Worm (Caenorhabditis elegans) whole organism, L1 larva: Measurements from ENCODE around the gene fig-1.
A peak's percentile ranks its signal among the peaks of the same experiment; 100 is the strongest.

Source experiments
- C16A3.4 ChIP-seq: fragments of 150-350 bp; optimal IDR thresholded peaks from 2 replicates; lab custom pipeline; 2014; ENCODE audit warnings: missing biosample characterization, missing genetic modification characterization
- Y116A8C.19 ChIP-seq: sonication (generic microtip); optimal IDR thresholded peaks from 2 replicates; lab custom pipeline; 2016; ENCODE audit warnings: missing compliant biosample characterization, missing genetic modification characterization, borderline replicate concordance
- alr-1 ChIP-seq: fragments of 200-800 bp; sonication (Bioruptor generic); optimal IDR thresholded peaks from 2 replicates; lab custom pipeline; 2018; ENCODE audit warnings: borderline replicate concordance, mild to moderate bottlenecking, missing genetic modification characterization, missing compliant biosample characterization
- aly-2 ChIP-seq: fragments of 150-350 bp; optimal IDR thresholded peaks from 2 replicates; lab custom pipeline; 2014; ENCODE audit warnings: missing biosample characterization, missing genetic modification characterization
- blmp-1 ChIP-seq: fragments of 150-350 bp; optimal IDR thresholded peaks from 2 replicates; lab custom pipeline; 2014; ENCODE audit warnings: missing biosample characterization, missing genetic modification characterization
- ceh-82 ChIP-seq, 3 experiments: fragments of 150-350 bp in 1 of 3; sonication (generic microtip) in 2 of 3; optimal IDR thresholded peaks; 2 replicates each; lab custom pipeline; 2014 to 2017; ENCODE audit warnings: missing biosample characterization in 3 of 3, missing genetic modification characterization in 3 of 3
- ces-1 ChIP-seq: fragments of 150-350 bp; optimal IDR thresholded peaks from 2 replicates; lab custom pipeline; 2014; ENCODE audit warnings: missing biosample characterization, missing genetic modification reagents, missing genetic modification characterization
- dsc-1 ChIP-seq: sonication (generic microtip); optimal IDR thresholded peaks from 2 replicates; lab custom pipeline; 2016; ENCODE audit warnings: mild to moderate bottlenecking, missing genetic modification characterization, missing compliant biosample characterization
- efl-1 ChIP-seq, 4 experiments: fragments of 150-350 bp; optimal IDR thresholded peaks in 3 of 4; peaks in 1 of 4; 1 replicate in 1 of 4; 2 replicates in 3 of 4; lab custom pipeline; 2014; ENCODE audit warnings: missing biosample characterization in 2 of 4, missing genetic modification characterization in 2 of 4, missing genetic modification reagents in 2 of 4
- efl-3 ChIP-seq: fragments of 200-800 bp; sonication (Bioruptor generic); optimal IDR thresholded peaks from 2 replicates; lab custom pipeline; 2018; ENCODE audit warnings: mild to moderate bottlenecking, missing genetic modification characterization, missing compliant biosample characterization
- egl-27 ChIP-seq, 2 experiments: fragments of 150-350 bp in 1 of 2; sonication (generic microtip); optimal IDR thresholded peaks; 3 replicates each; lab custom pipeline; 2017 to 2018; ENCODE audit warnings: missing biosample characterization in 2 of 2, missing genetic modification characterization in 2 of 2, missing genetic modification reagents in 2 of 2
- elt-2 ChIP-seq: sonication (generic microtip); optimal IDR thresholded peaks from 2 replicates; lab custom pipeline; 2016; ENCODE audit warnings: missing genetic modification characterization, mild to moderate bottlenecking, inconsistent platforms, missing compliant biosample characterization, missing genetic modification reagents
- elt-3 ChIP-seq, 6 experiments: fragments of 150-350 bp in 1 of 6; sonication (generic microtip); optimal IDR thresholded peaks; 2 replicates each; lab custom pipeline; 2017 to 2018; ENCODE audit warnings: missing biosample characterization in 6 of 6, missing genetic modification characterization in 6 of 6, inconsistent platforms in 1 of 6
- ets-5 ChIP-seq: fragments of 200-800 bp; sonication (Bioruptor generic); IDR thresholded peaks from 2 replicates; pipeline ENCODE4 v1.3.6; 2022; ENCODE audit warnings: missing genetic modification characterization, missing compliant biosample characterization
- fkh-8 ChIP-seq: sonication (generic microtip); optimal IDR thresholded peaks from 2 replicates; lab custom pipeline; 2016; ENCODE audit warnings: mild to moderate bottlenecking, missing genetic modification characterization, missing compliant biosample characterization
- hlh-17 ChIP-seq: fragments of 200-800 bp; sonication (Bioruptor generic); optimal IDR thresholded peaks from 2 replicates; lab custom pipeline; 2018; ENCODE audit warnings: missing genetic modification characterization, mild to moderate bottlenecking, missing compliant biosample characterization, moderate library complexity, borderline replicate concordance
- irx-1 ChIP-seq: sonication (generic microtip); optimal IDR thresholded peaks from 2 replicates; lab custom pipeline; 2016; ENCODE audit warnings: missing genetic modification characterization, missing compliant biosample characterization
- jun-1 ChIP-seq: fragments of 150-350 bp; optimal IDR thresholded peaks from 2 replicates; lab custom pipeline; 2014; ENCODE audit warnings: missing biosample characterization, missing genetic modification reagents, missing genetic modification characterization
- lin-14 ChIP-seq: fragments of 200-800 bp; sonication (Bioruptor generic); optimal IDR thresholded peaks from 2 replicates; lab custom pipeline; 2018; ENCODE audit warnings: mild to moderate bottlenecking, missing genetic modification characterization, moderate library complexity, missing compliant biosample characterization
- lin-15B ChIP-seq: fragments of 150-350 bp; sonication (generic microtip); optimal IDR thresholded peaks from 3 replicates; lab custom pipeline; 2014; ENCODE audit warnings: missing biosample characterization, missing genetic modification characterization
- lin-35 ChIP-seq, 2 experiments: fragments of 150-350 bp; optimal IDR thresholded peaks; 2 replicates each; lab custom pipeline; 2014; ENCODE audit warnings: missing biosample characterization in 2 of 2, missing genetic modification characterization in 2 of 2, missing genetic modification reagents in 2 of 2
- lir-3 ChIP-seq: sonication (generic microtip); optimal IDR thresholded peaks from 2 replicates; lab custom pipeline; 2016; ENCODE audit warnings: mild to moderate bottlenecking, missing genetic modification characterization, moderate library complexity, missing compliant biosample characterization; ENCODE audit not compliant: poor library complexity
- lsy-2 ChIP-seq, 2 experiments: fragments of 150-350 bp; optimal IDR thresholded peaks; 2 replicates each; lab custom pipeline; 2014; ENCODE audit warnings: missing biosample characterization in 2 of 2, missing genetic modification characterization in 2 of 2
- mab-9 ChIP-seq: fragments of 200-800 bp; sonication (Bioruptor generic); IDR thresholded peaks from 2 replicates; pipeline ENCODE4 v1.3.6; 2022; ENCODE audit warnings: missing genetic modification reagents, missing genetic modification characterization, missing compliant biosample characterization
- mdl-1 ChIP-seq, 2 experiments: fragments of 150-350 bp; optimal IDR thresholded peaks; 2 replicates each; lab custom pipeline; 2014 to 2017; ENCODE audit warnings: missing biosample characterization in 2 of 2, missing genetic modification characterization in 2 of 2, inconsistent platforms in 1 of 2
- mep-1 ChIP-seq: fragments of 150-350 bp; optimal IDR thresholded peaks from 2 replicates; lab custom pipeline; 2014; ENCODE audit warnings: missing biosample characterization, missing genetic modification characterization
- nhr-19 ChIP-seq: fragments of 200-800 bp; sonication (Bioruptor generic); conservative IDR thresholded peaks from 2 replicates; pipeline ENCODE4 v1.3.6; 2022; ENCODE audit warnings: missing genetic modification characterization, missing compliant biosample characterization
- nhr-28 ChIP-seq: fragments of 150-350 bp; optimal IDR thresholded peaks from 2 replicates; lab custom pipeline; 2014; ENCODE audit warnings: missing biosample characterization, missing genetic modification characterization
- nhr-47 ChIP-seq: sonication (generic microtip); optimal IDR thresholded peaks from 2 replicates; lab custom pipeline; 2016; ENCODE audit warnings: mild to moderate bottlenecking, missing genetic modification characterization, moderate library complexity, missing compliant biosample characterization
- nhr-71 ChIP-seq: sonication (generic microtip); optimal IDR thresholded peaks from 2 replicates; lab custom pipeline; 2016; ENCODE audit warnings: mild to moderate bottlenecking, missing genetic modification characterization, moderate library complexity, missing compliant biosample characterization
- nhr-76 ChIP-seq: sonication (generic microtip); optimal IDR thresholded peaks from 2 replicates; lab custom pipeline; 2017; ENCODE audit warnings: missing biosample characterization, missing genetic modification characterization
- nhr-77 ChIP-seq: fragments of 150-350 bp; optimal IDR thresholded peaks from 2 replicates; lab custom pipeline; 2014; ENCODE audit warnings: missing biosample characterization, missing genetic modification characterization
- nhr-84 ChIP-seq: sonication (generic microtip); optimal IDR thresholded peaks from 2 replicates; lab custom pipeline; 2017; ENCODE audit warnings: missing biosample characterization, missing genetic modification characterization
- nhr-85 ChIP-seq: sonication (generic microtip); peaks from one replicate; lab custom pipeline; 2016; ENCODE audit warnings: missing genetic modification characterization, inconsistent platforms, missing compliant biosample characterization
- nhr-90 ChIP-seq: sonication (generic microtip); optimal IDR thresholded peaks from 2 replicates; lab custom pipeline; 2016; ENCODE audit warnings: mild to moderate bottlenecking, missing genetic modification characterization, missing compliant biosample characterization; ENCODE audit not compliant: poor library complexity
- pax-3 ChIP-seq: fragments of 200-800 bp; sonication (Bioruptor generic); optimal IDR thresholded peaks from 2 replicates; lab custom pipeline; 2018; ENCODE audit warnings: mild to moderate bottlenecking, missing genetic modification characterization, moderate library complexity, missing compliant biosample characterization
- pqm-1 ChIP-seq: sonication (generic microtip); optimal IDR thresholded peaks from 3 replicates; lab custom pipeline; 2017; ENCODE audit warnings: missing biosample characterization, missing genetic modification characterization
- rnt-1 ChIP-seq: sonication (generic microtip); optimal IDR thresholded peaks from 2 replicates; lab custom pipeline; 2016; ENCODE audit warnings: mild to moderate bottlenecking, missing genetic modification characterization, moderate library complexity, missing compliant biosample characterization
- skn-1 ChIP-seq: fragments of 150-350 bp; optimal IDR thresholded peaks from 2 replicates; lab custom pipeline; 2014; ENCODE audit warnings: missing biosample characterization, missing genetic modification characterization
- snpc-4 ChIP-seq: fragments of 150-350 bp; optimal IDR thresholded peaks from 2 replicates; lab custom pipeline; 2014; ENCODE audit warnings: missing biosample characterization, missing genetic modification characterization
- snu-23 ChIP-seq: sonication (generic microtip); optimal IDR thresholded peaks from 2 replicates; lab custom pipeline; 2016; ENCODE audit warnings: missing genetic modification characterization, missing compliant biosample characterization
- swsn-7 ChIP-seq: sonication (generic microtip); optimal IDR thresholded peaks from 2 replicates; lab custom pipeline; 2016; ENCODE audit warnings: missing genetic modification characterization, missing compliant biosample characterization
- unc-30 ChIP-seq: sonication (generic microtip); optimal IDR thresholded peaks from 2 replicates; lab custom pipeline; 2017; ENCODE audit warnings: missing biosample characterization, missing genetic modification characterization
- unc-86 ChIP-seq: sonication (generic microtip); optimal IDR thresholded peaks from 2 replicates; lab custom pipeline; 2016; ENCODE audit warnings: missing genetic modification characterization, missing compliant biosample characterization
- zip-4 ChIP-seq: fragments of 200-800 bp; sonication (Bioruptor generic); optimal IDR thresholded peaks from 2 replicates; lab custom pipeline; 2018; ENCODE audit warnings: mild to moderate bottlenecking, missing genetic modification characterization, moderate library complexity, missing compliant biosample characterization
- ztf-4 ChIP-seq: fragments of 150-350 bp; optimal IDR thresholded peaks from 2 replicates; lab custom pipeline; 2014; ENCODE audit warnings: missing biosample characterization, missing genetic modification characterization

The fig-1 gene

ce11 chrV:10942161-10942560, 38.9 kb downstream of the fig-1 start, which contains the start of gene zip-9:
Gene zip-9, plus strand, starts transcription at chrV:10942461.
- no peak for TF ChIP-seq efl-3 (GFP tag; lab: Kevin White, UChicago)
- TF ChIP-seq efl-1 (optimal IDR thresholded peaks at IDR 0.05; lab: Kevin White, UChicago) = no peak
- TF ChIP-seq efl-1 (GFP tag; optimal IDR thresholded peaks at IDR 0.05 in 1 of 2; lab: Kevin White, UChicago) = peak in 1 of 2 experiments; percentile 20

- TF ChIP-seq irx-1 (tag; lab: Kevin White, UChicago) (no peak), lin-14 (GFP tag; lab: Kevin White, UChicago) (no peak), lir-3 (tag; lab: Kevin White, UChicago) (no peak), Y116A8C.19 (tag; lab: Kevin White, UChicago) (no peak), snpc-4 (tag; lab: Kevin White, UChicago) (no peak), pax-3 (tag; lab: Kevin White, UChicago) (no peak), unc-86 (tag; lab: Kevin White, UChicago) (no peak), nhr-28 (tag; lab: Kevin White, UChicago) (no peak), fkh-8 (no peak), jun-1 (tag; lab: Kevin White, UChicago) (no peak), nhr-90 (no peak), elt-2 (tag; lab: Kevin White, UChicago) (no peak), nhr-19 (no peak), blmp-1 (tag; lab: Kevin White, UChicago) (no peak), rnt-1 (tag; lab: Kevin White, UChicago) (no peak), ztf-4 (tag; lab: Kevin White, UChicago) (no peak), efl-3 (GFP tag; lab: Kevin White, UChicago) (no peak), ets-5 (GFP tag; lab: Robert Waterston, UW) (no peak)
Observed at ce11 chrV:10941150-10941549, 39.9 kb downstream of the fig-1 start, which contains the start of gene F17C11.26. Gene F17C11.26, plus strand, starts transcription at chrV:10941450.

- TF ChIP-seq mdl-1 (tag; optimal IDR thresholded peaks at IDR 0.05; lab: Kevin White, UChicago) (peak in 1 of 2 experiments; percentile 53), blmp-1 (tag; lab: Kevin White, UChicago) (peak; percentile 93), jun-1 (tag; lab: Kevin White, UChicago) (peak; percentile 62), hlh-17 (GFP tag; lab: Kevin White, UChicago) (no peak), nhr-47 (tag; lab: Kevin White, UChicago) (peak; percentile 57), lsy-2 (tag; optimal IDR thresholded peaks at IDR 0.05; lab: Kevin White, UChicago) (peak; percentile 53 to 70), swsn-7 (tag; lab: Kevin White, UChicago) (peak; percentile 41), nhr-77 (tag; lab: Kevin White, UChicago) (peak; percentile 79), mep-1 (tag; lab: Kevin White, UChicago) (peak; percentile 79), nhr-76 (tag; lab: Kevin White, UChicago) (no peak), lin-35 (GFP tag; optimal IDR thresholded peaks at IDR 0.05; lab: Kevin White, UChicago) (peak; percentile 43 to 61), dsc-1 (tag; lab: Kevin White, UChicago) (peak; percentile 11), pqm-1 (tag; lab: Kevin White, UChicago) (peak; percentile 16), nhr-71 (peak; percentile 83), alr-1 (tag; lab: Kevin White, UChicago) (no peak), mab-9 (GFP tag; lab: Robert Waterston, UW) (no peak), aly-2 (tag; lab: Kevin White, UChicago) (peak; percentile 6), ceh-82 (tag; optimal IDR thresholded peaks at IDR 0.05; lab: Kevin White, UChicago) (peak in 2 of 3 experiments; percentile 13 to 58), lin-15B (tag; lab: Kevin White, UChicago) (no peak), lin-14 (GFP tag; lab: Kevin White, UChicago) (peak; percentile 85), egl-27 (tag; optimal IDR thresholded peaks at IDR 0.05; lab: Kevin White, UChicago) (no peak), ces-1 (GFP tag; lab: Kevin White, UChicago) (no peak), elt-3 (tag; optimal IDR thresholded peaks at IDR 0.05; lab: Kevin White, UChicago) (peak in 3 of 6 experiments; percentile 19 to 83 (median 61)), ets-5 (GFP tag; lab: Robert Waterston, UW) (no peak), snu-23 (GFP tag; lab: Kevin White, UChicago) (peak; percentile 78), unc-30 (tag; lab: Kevin White, UChicago) (no peak), rnt-1 (tag; lab: Kevin White, UChicago) (peak; percentile 60), zip-4 (GFP tag; lab: Kevin White, UChicago) (peak; percentile 71), C16A3.4 (tag; lab: Kevin White, UChicago) (peak; percentile 62), skn-1 (tag; lab: Kevin White, UChicago) (peak; percentile 66), nhr-85 (tag; lab: Kevin White, UChicago) (peak; percentile 87), efl-1 (optimal IDR thresholded peaks at IDR 0.05; lab: Kevin White, UChicago) (peak; percentile 38 to 67), efl-1 (GFP tag; optimal IDR thresholded peaks at IDR 0.05 in 1 of 2; lab: Kevin White, UChicago) (no peak), nhr-84 (no peak)
Observed at ce11 chrV:10940571-10940991, 40.4 kb downstream of the fig-1 start.
